Fruit fly (Drosophila melanogaster): ENCODE measurements around the gene CG46412.

- no peak for TF ChIP-seq CG8478 (optimal IDR thresholded peaks at IDR 0.05)
- TF ChIP-seq CTCF (optimal IDR thresholded peaks at IDR 0.05) = no peak
Measured at dm6 chr3L:11525765-11526164, 38.1 kb downstream of the CG46412 start.
